Worm (Caenorhabditis elegans) whole organism, late embryonic: Measurements from ENCODE around the gene sma-2.

ENCODE experiments used
- F13H6.1 ChIP-seq: sonication (generic microtip); optimal IDR thresholded peaks from 2 replicates; lab custom pipeline; 2016; ENCODE audit warnings: missing genetic modification characterization, missing compliant biosample characterization
- ama-1 ChIP-seq: fragments of 150-350 bp; optimal IDR thresholded peaks from 2 replicates; lab custom pipeline; 2014
- dmd-4 ChIP-seq: sonication (generic microtip); optimal IDR thresholded peaks from 2 replicates; lab custom pipeline; 2016; ENCODE audit warnings: borderline replicate concordance, missing genetic modification characterization, missing compliant biosample characterization
- elt-2 ChIP-seq: sonication (generic microtip); optimal IDR thresholded peaks from 2 replicates; lab custom pipeline; 2016; ENCODE audit warnings: missing genetic modification reagents, missing genetic modification characterization, missing compliant biosample characterization
- hlh-15 ChIP-seq: sonication (generic microtip); optimal IDR thresholded peaks from 2 replicates; lab custom pipeline; 2016; ENCODE audit warnings: missing genetic modification characterization, missing compliant biosample characterization
- nhr-11 ChIP-seq: fragments of 150-350 bp; optimal IDR thresholded peaks from 2 replicates; lab custom pipeline; 2014; ENCODE audit warnings: missing biosample characterization, missing genetic modification characterization
- pha-4 ChIP-seq: fragments of 150-350 bp; optimal IDR thresholded peaks from 2 replicates; lab custom pipeline; 2018; ENCODE audit warnings: missing biosample characterization, missing genetic modification reagents, missing genetic modification characterization
- rnt-1 ChIP-seq: sonication (generic microtip); optimal IDR thresholded peaks from 2 replicates; lab custom pipeline; 2016; ENCODE audit warnings: missing genetic modification characterization, missing compliant biosample characterization
- sox-4 ChIP-seq: sonication (generic microtip); optimal IDR thresholded peaks from 2 replicates; lab custom pipeline; 2017; ENCODE audit warnings: mild to moderate bottlenecking, missing genetic modification characterization, inconsistent platforms, missing compliant biosample characterization
- tbx-2 ChIP-seq: sonication (generic microtip); optimal IDR thresholded peaks from 2 replicates; lab custom pipeline; 2016; ENCODE audit warnings: missing genetic modification characterization, missing compliant biosample characterization

DNA sequence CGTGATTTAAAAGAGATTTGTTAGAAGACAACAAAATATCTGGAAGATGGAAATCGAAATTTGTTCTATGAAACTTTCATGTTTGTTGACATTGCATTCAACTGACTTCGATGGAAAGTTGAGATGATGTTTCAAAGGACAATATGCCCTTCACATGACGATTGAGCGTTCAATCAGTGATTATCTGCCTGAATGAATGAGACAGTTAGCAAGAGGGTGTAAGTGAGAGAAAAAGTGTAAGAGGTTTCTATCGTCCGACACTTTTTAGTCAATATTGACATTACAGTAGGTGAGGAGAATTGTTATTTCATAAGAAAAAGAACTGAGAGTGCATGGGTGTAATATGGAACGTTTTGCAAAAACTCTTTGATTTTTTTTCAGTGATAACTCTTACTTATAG is 16.2 kb upstream of the sma-2 start:
- TF ChIP-seq pha-4 (tag; lab: Kevin White, UChicago) (no peak), ama-1 (lab: Kevin White, UChicago) (no peak), rnt-1 (no peak), dmd-4 (tag; lab: Kevin White, UChicago) (no peak), sox-4 (tag; lab: Kevin White, UChicago) (no peak), hlh-15 (tag; lab: Kevin White, UChicago) (no peak), elt-2 (tag; lab: Kevin White, UChicago) (no peak), F13H6.1 (tag; lab: Kevin White, UChicago) (no peak), nhr-11 (tag; lab: Kevin White, UChicago) (no peak), tbx-2 (tag; lab: Kevin White, UChicago) (no peak)
